Fruit fly (Drosophila melanogaster) whole organism, embryonic: ENCODE data around the gene CG14696.

Experiments
- CG1024 ChIP-seq: fragments of 200-800 bp; sonication (Bioruptor generic); IDR thresholded peaks from 2 replicates; pipeline ENCODE4 v1.3.6; 2022; ENCODE audit warnings: missing biosample characterization, missing genetic modification characterization
- CG1233 ChIP-seq: fragments of 200-800 bp; sonication (Bioruptor generic); optimal IDR thresholded peaks from 4 replicates; lab custom pipeline; 2018; ENCODE audit warnings: missing biosample characterization, mild to moderate bottlenecking, missing genetic modification characterization
- CG13287 ChIP-seq: fragments of 200-800 bp; sonication (Bioruptor generic); IDR thresholded peaks from 2 replicates; pipeline ENCODE4 v1.3.6; 2022; ENCODE audit warnings: missing biosample characterization, missing genetic modification characterization; ENCODE audit not compliant: partially characterized antibody
- CG14710 ChIP-seq: fragments of 200-800 bp; sonication (Bioruptor generic); optimal IDR thresholded peaks from 3 replicates; lab custom pipeline; 2019; ENCODE audit warnings: missing biosample characterization, mild to moderate bottlenecking, missing genetic modification characterization, moderate library complexity
- CG15011 ChIP-seq: fragments of 200-800 bp; sonication (Bioruptor generic); optimal IDR thresholded peaks from 3 replicates; lab custom pipeline; 2018; ENCODE audit warnings: missing biosample characterization, mild to moderate bottlenecking, missing genetic modification characterization
- CG18262 ChIP-seq: fragments of 200-800 bp; optimal IDR thresholded peaks from 3 replicates; lab custom pipeline; 2019; ENCODE audit warnings: missing biosample characterization, mild to moderate bottlenecking, missing genetic modification characterization, moderate library complexity
- CG2889 ChIP-seq: fragments of 200-800 bp; sonication (Bioruptor generic); IDR thresholded peaks from 3 replicates; pipeline ENCODE4 v1.3.6; 2022; ENCODE audit warnings: missing biosample characterization, missing genetic modification characterization
- CG33557 ChIP-seq: fragments of 200-800 bp; sonication (Bioruptor generic); optimal IDR thresholded peaks from 2 replicates; lab custom pipeline; 2019; ENCODE audit warnings: missing biosample characterization, mild to moderate bottlenecking, missing genetic modification characterization, moderate library complexity
- CG8089 ChIP-seq: fragments of 200-800 bp; sonication (Bioruptor generic); optimal IDR thresholded peaks from 3 replicates; lab custom pipeline; 2016; ENCODE audit warnings: missing biosample characterization, missing genetic modification characterization
- CG9215 ChIP-seq: fragments of 200-800 bp; sonication (Bioruptor generic); IDR thresholded peaks from 2 replicates; pipeline ENCODE4 v1.3.6; 2022; ENCODE audit warnings: missing biosample characterization, missing genetic modification characterization
- CG9876 ChIP-seq: fragments of 200-800 bp; sonication (Bioruptor generic); optimal IDR thresholded peaks from 2 replicates; lab custom pipeline; 2016; ENCODE audit warnings: missing biosample characterization, missing genetic modification characterization
- Chrac-16 ChIP-seq: fragments of 200-800 bp; sonication (Bioruptor generic); optimal IDR thresholded peaks from 3 replicates; lab custom pipeline; 2016; ENCODE audit warnings: missing biosample characterization, missing genetic modification characterization
- CkIIα-i1 ChIP-seq: fragments of 200-800 bp; sonication (Bioruptor generic); IDR thresholded peaks from 2 replicates; pipeline ENCODE4 v1.3.6; 2022; ENCODE audit warnings: missing biosample characterization, missing genetic modification characterization
- CoRest ChIP-seq: fragments of 200-800 bp; sonication (Bioruptor generic); optimal IDR thresholded peaks from 3 replicates; lab custom pipeline; 2018; ENCODE audit warnings: missing biosample characterization, mild to moderate bottlenecking, missing genetic modification characterization, moderate library complexity
- CrebB ChIP-seq: fragments of 200-800 bp; sonication (Bioruptor generic); optimal IDR thresholded peaks from 3 replicates; lab custom pipeline; 2018; ENCODE audit warnings: missing biosample characterization, mild to moderate bottlenecking, missing genetic modification characterization
- E2f2 ChIP-seq: fragments of 200-800 bp; sonication (Bioruptor generic); IDR thresholded peaks from 2 replicates; pipeline ENCODE4 v1.3.6; 2022; ENCODE audit warnings: missing biosample characterization, missing genetic modification characterization
- Ets65A ChIP-seq: fragments of 200-800 bp; sonication (Bioruptor generic); peaks from one replicate; lab custom pipeline; 2016; ENCODE audit warnings: missing biosample characterization, missing genetic modification characterization
- Fer1 ChIP-seq: fragments of 200-800 bp; sonication (Bioruptor generic); optimal IDR thresholded peaks from 2 replicates; lab custom pipeline; 2017; ENCODE audit warnings: missing biosample characterization, mild to moderate bottlenecking, missing genetic modification characterization
- HmgD ChIP-seq: fragments of 200-800 bp; sonication (Bioruptor generic); optimal IDR thresholded peaks from 3 replicates; lab custom pipeline; 2016; ENCODE audit warnings: missing biosample characterization, missing genetic modification characterization
- HmgZ ChIP-seq: fragments of 200-800 bp; sonication (Bioruptor generic); optimal IDR thresholded peaks from 2 replicates; lab custom pipeline; 2018; ENCODE audit warnings: missing biosample characterization, mild to moderate bottlenecking, missing genetic modification characterization
- Hmr ChIP-seq: fragments of 200-800 bp; sonication (Bioruptor generic); optimal IDR thresholded peaks from 3 replicates; lab custom pipeline; 2017; ENCODE audit warnings: mild to moderate bottlenecking, missing biosample characterization, missing genetic modification reagents, missing genetic modification characterization
- Hr51 ChIP-seq, 2 experiments: fragments of 200-800 bp; sonication (Bioruptor generic); optimal IDR thresholded peaks; 2 replicates in 1 of 2; 3 replicates in 1 of 2; lab custom pipeline; 2016 to 2018; ENCODE audit warnings: missing biosample characterization in 2 of 2, missing genetic modification characterization in 2 of 2, mild to moderate bottlenecking in 1 of 2, moderate library complexity in 1 of 2
- MBD-R2 ChIP-seq: fragments of 200-800 bp; sonication (Bioruptor generic); IDR thresholded peaks from 2 replicates; pipeline ENCODE4 v1.3.6; 2022; ENCODE audit warnings: missing biosample characterization, missing genetic modification characterization
- Mad ChIP-seq: fragments of 200-800 bp; sonication (Bioruptor generic); optimal IDR thresholded peaks from 2 replicates; lab custom pipeline; 2016; ENCODE audit warnings: missing biosample characterization, missing genetic modification characterization
- Meics ChIP-seq: fragments of 200-800 bp; sonication (Bioruptor generic); optimal IDR thresholded peaks from 2 replicates; lab custom pipeline; 2017; ENCODE audit warnings: missing biosample characterization, mild to moderate bottlenecking, missing genetic modification characterization
- NK7.1 ChIP-seq: fragments of 200-800 bp; sonication (Bioruptor generic); optimal IDR thresholded peaks from 3 replicates; lab custom pipeline; 2016; ENCODE audit warnings: missing biosample characterization, missing genetic modification characterization
- Nf-YB ChIP-seq: fragments of 200-800 bp; sonication (Bioruptor generic); optimal IDR thresholded peaks from 3 replicates; lab custom pipeline; 2019; ENCODE audit warnings: missing biosample characterization, mild to moderate bottlenecking, missing genetic modification characterization, moderate library complexity
- Rfx ChIP-seq: fragments of 200-800 bp; sonication (Bioruptor generic); IDR thresholded peaks from 2 replicates; pipeline ENCODE4 v1.3.6; 2022; ENCODE audit warnings: missing biosample characterization, missing genetic modification characterization
- Rx ChIP-seq: fragments of 200-800 bp; sonication (Bioruptor generic); IDR thresholded peaks from 2 replicates; pipeline ENCODE4 v1.3.6; 2022; ENCODE audit warnings: missing biosample characterization, missing genetic modification characterization
- Sin3A ChIP-seq: fragments of >200 bp; optimal IDR thresholded peaks from 2 replicates; lab custom pipeline; 2018
- Vsx1 ChIP-seq: fragments of 200-800 bp; sonication (Bioruptor generic); optimal IDR thresholded peaks from 2 replicates; lab custom pipeline; 2017; ENCODE audit warnings: missing biosample characterization, mild to moderate bottlenecking, missing genetic modification characterization, missing genetic modification reagents
- YL-1 ChIP-seq: fragments of 200-800 bp; sonication (Bioruptor generic); optimal IDR thresholded peaks from 3 replicates; lab custom pipeline; 2017; ENCODE audit warnings: missing biosample characterization, mild to moderate bottlenecking, missing genetic modification characterization
- ac ChIP-seq: fragments of 200-800 bp; sonication (Bioruptor generic); optimal IDR thresholded peaks from 3 replicates; lab custom pipeline; 2017; ENCODE audit warnings: missing biosample characterization, mild to moderate bottlenecking, missing genetic modification characterization
- ap ChIP-seq: fragments of 200-800 bp; sonication (Bioruptor generic); IDR thresholded peaks from 2 replicates; pipeline ENCODE4 v1.3.6; 2022; ENCODE audit warnings: missing biosample characterization, missing genetic modification characterization
- ase ChIP-seq: fragments of 200-800 bp; sonication (Bioruptor generic); IDR thresholded peaks from 3 replicates; pipeline ENCODE4 v1.3.6; 2022; ENCODE audit warnings: missing biosample characterization, missing genetic modification characterization
- ato ChIP-seq: fragments of 200-800 bp; sonication (Bioruptor generic); IDR thresholded peaks from 2 replicates; pipeline ENCODE4 v1.3.6; 2022; ENCODE audit warnings: missing biosample characterization, missing genetic modification characterization; ENCODE audit not compliant: partially characterized antibody
- bigmax ChIP-seq: fragments of 200-800 bp; sonication (Bioruptor generic); optimal IDR thresholded peaks from 2 replicates; lab custom pipeline; 2018; ENCODE audit warnings: missing biosample characterization, mild to moderate bottlenecking, missing genetic modification characterization
- crp ChIP-seq, 2 experiments: fragments of 200-800 bp; sonication (Bioruptor generic); optimal IDR thresholded peaks; 2 replicates in 1 of 2; 3 replicates in 1 of 2; lab custom pipeline; 2017; ENCODE audit warnings: missing biosample characterization in 2 of 2, missing genetic modification characterization in 2 of 2, mild to moderate bottlenecking in 1 of 2, moderate library complexity in 1 of 2
- danr ChIP-seq: fragments of 200-800 bp; sonication (Bioruptor generic); IDR thresholded peaks from 2 replicates; pipeline ENCODE4 v1.3.6; 2022; ENCODE audit warnings: missing biosample characterization, missing genetic modification characterization
- ewg ChIP-seq: fragments of 200-800 bp; sonication (Bioruptor generic); optimal IDR thresholded peaks from 3 replicates; lab custom pipeline; 2017; ENCODE audit warnings: mild to moderate bottlenecking, missing biosample characterization, missing genetic modification reagents, missing genetic modification characterization
- gfzf ChIP-seq: fragments of 200-800 bp; sonication (Bioruptor generic); optimal IDR thresholded peaks from 2 replicates; lab custom pipeline; 2016; ENCODE audit warnings: missing biosample characterization, mild to moderate bottlenecking, missing genetic modification characterization, moderate library complexity
- klu ChIP-seq: fragments of 200-800 bp; sonication (Bioruptor generic); IDR thresholded peaks from 2 replicates; pipeline ENCODE4 v1.3.6; 2022; ENCODE audit warnings: missing biosample characterization, missing genetic modification characterization
- lbe ChIP-seq: fragments of 200-800 bp; sonication (Bioruptor generic); optimal IDR thresholded peaks from 2 replicates; lab custom pipeline; 2016; ENCODE audit warnings: missing biosample characterization, mild to moderate bottlenecking, missing genetic modification characterization
- nerfin-2 ChIP-seq: fragments of 200-800 bp; sonication (Bioruptor generic); IDR thresholded peaks from 2 replicates; pipeline ENCODE4 v1.3.6; 2022; ENCODE audit warnings: missing biosample characterization, missing genetic modification characterization; ENCODE audit not compliant: partially characterized antibody
- pfk ChIP-seq: fragments of 200-800 bp; sonication (Bioruptor generic); optimal IDR thresholded peaks from 2 replicates; lab custom pipeline; 2018; ENCODE audit warnings: missing biosample characterization, mild to moderate bottlenecking, missing genetic modification characterization, moderate library complexity
- pita ChIP-seq: fragments of 200-800 bp; sonication (Bioruptor generic); optimal IDR thresholded peaks from 2 replicates; lab custom pipeline; 2017; ENCODE audit warnings: missing biosample characterization, mild to moderate bottlenecking, missing genetic modification characterization
- row ChIP-seq: fragments of 200-800 bp; sonication (Bioruptor generic); IDR thresholded peaks from 3 replicates; pipeline ENCODE4 v1.3.6; 2022; ENCODE audit warnings: missing biosample characterization, missing genetic modification characterization
- sim ChIP-seq: fragments of 200-800 bp; sonication (Bioruptor generic); IDR thresholded peaks from 2 replicates; pipeline ENCODE4 v1.3.6; 2022; ENCODE audit warnings: missing biosample characterization, missing genetic modification characterization
- tap ChIP-seq: fragments of 200-800 bp; optimal IDR thresholded peaks from 3 replicates; lab custom pipeline; 2019; ENCODE audit warnings: missing biosample characterization, mild to moderate bottlenecking, missing genetic modification characterization, moderate library complexity
- tio ChIP-seq: fragments of 200-800 bp; sonication (Bioruptor generic); optimal IDR thresholded peaks from 2 replicates; lab custom pipeline; 2017; ENCODE audit warnings: missing biosample characterization, missing genetic modification characterization, inconsistent platforms
- tx ChIP-seq: fragments of 200-800 bp; sonication (Bioruptor generic); optimal IDR thresholded peaks from 2 replicates; lab custom pipeline; 2016; ENCODE audit warnings: missing biosample characterization, missing genetic modification characterization

CG14696 gene

DNA sequence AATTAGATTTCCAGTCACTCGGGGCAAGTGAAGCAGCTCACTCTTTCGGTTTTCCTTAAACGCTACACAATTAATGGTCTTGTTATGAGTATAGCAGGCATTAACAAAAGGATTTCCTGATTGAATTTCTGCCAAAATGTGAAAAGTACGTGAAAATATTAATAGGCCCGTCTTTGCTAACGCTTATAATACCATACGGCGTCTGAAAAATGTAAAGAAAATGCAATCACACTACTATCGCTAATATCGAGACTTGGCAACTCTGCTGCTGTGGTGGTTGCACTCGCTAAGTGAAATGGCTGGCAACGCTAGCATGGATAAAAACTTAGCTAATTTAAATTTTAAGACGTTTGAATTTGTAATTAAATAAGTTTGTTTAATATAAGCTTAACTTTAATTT, 8.5 kb upstream of the CG14696 start, which contains the start of gene CG6621 (continued):
- TF ChIP-seq CG9876 (GFP tag; lab: Kevin White, UChicago) (no peak), CG1233 (GFP tag; lab: Kevin White, UChicago) (no peak), YL-1 (GFP tag; lab: Kevin White, UChicago) (peak; percentile 82), tx (GFP tag; lab: Kevin White, UChicago) (no peak), row (peak; percentile 56), CG14710 (peak; percentile 73), danr (GFP tag; lab: Robert Waterston, UW) (no peak), CG9215 (GFP tag; lab: Robert Waterston, UW) (no peak), ase (GFP tag; lab: Robert Waterston, UW) (no peak), Chrac-16 (GFP tag; lab: Kevin White, UChicago) (no peak), tio (GFP tag; lab: Kevin White, UChicago) (no peak), CG1024 (GFP tag; lab: Robert Waterston, UW) (no peak), CoRest (tag; lab: Kevin White, UChicago) (peak; percentile 58), NK7.1 (GFP tag; lab: Kevin White, UChicago) (no peak), Hmr (GFP tag; lab: Kevin White, UChicago) (peak; percentile 69), CG15011 (GFP tag; lab: Kevin White, UChicago) (no peak), Mad (peak; percentile 40), nerfin-2 (GFP tag; lab: Robert Waterston, UW) (peak; percentile 35; the same call in 1 of the 2 replicates), Hr51 (GFP tag; optimal IDR thresholded peaks at IDR 0.05; lab: Kevin White, UChicago) (peak in 1 of 2 experiments; percentile 3), HmgD (peak; percentile 4), lbe (GFP tag; lab: Kevin White, UChicago) (no peak), pfk (no peak), ap (GFP tag; lab: Robert Waterston, UW) (no peak), CG18262 (tag; lab: Kevin White, UChicago) (no peak), HmgZ (tag; lab: Kevin White, UChicago) (peak; percentile 85), CrebB (tag; lab: Kevin White, UChicago) (no peak), Fer1 (GFP tag; lab: Kevin White, UChicago) (peak; percentile 9), Vsx1 (GFP tag; lab: Kevin White, UChicago) (no peak), pita (GFP tag; lab: Kevin White, UChicago) (peak; percentile 86), crp (GFP tag; optimal IDR thresholded peaks at IDR 0.05; lab: Kevin White, UChicago) (peak in 1 of 2 experiments; percentile 54), ac (GFP tag; lab: Kevin White, UChicago) (no peak), Ets65A (peak; percentile 84), klu (no peak), CG13287 (peak; percentile 77), Meics (no peak), MBD-R2 (GFP tag; lab: Robert Waterston, UW) (peak; percentile 95), ewg (no peak), Rfx (GFP tag; lab: Robert Waterston, UW) (no peak), E2f2 (GFP tag; lab: Robert Waterston, UW) (peak; percentile 78), sim (GFP tag; lab: Robert Waterston, UW) (no peak), Sin3A (lab: Kevin White, UChicago) (peak; percentile 80), CG2889 (GFP tag; lab: Robert Waterston, UW) (no peak), gfzf (GFP tag; lab: Kevin White, UChicago) (peak; percentile 98), Rx (GFP tag; lab: Robert Waterston, UW) (no peak), CkIIα-i1 (GFP tag; lab: Robert Waterston, UW) (no peak), tap (tag; lab: Kevin White, UChicago) (no peak), ato (0 out of 2 replicates have a peak, but pooled peaks have one; percentile 24), CG8089 (GFP tag; lab: Kevin White, UChicago) (no peak), CG33557 (GFP tag; lab: Kevin White, UChicago) (no peak), bigmax (peak; percentile 10), Nf-YB (GFP tag; lab: Kevin White, UChicago) (no peak)
